Fruit fly (Drosophila melanogaster): Measurements from ENCODE around the gene CG13460.
A peak's percentile ranks its signal among the peaks of the same experiment; 100 is the strongest.

The CG13460 gene

dm6 chr3L:15104849-15105555, 43.5 kb upstream of the CG13460 start:
- TF ChIP-seq Dp (GFP tag; optimal IDR thresholded peaks at IDR 0.05) (no peak), Eip74EF (GFP tag; optimal IDR thresholded peaks at IDR 0.05) (no peak), CG15073 (GFP tag; optimal IDR thresholded peaks at IDR 0.05) (no peak), da (GFP tag; optimal IDR thresholded peaks at IDR 0.05) (no peak), CG17612 (GFP tag; IDR thresholded peaks at IDR 0.05) (no peak), CG7372 (GFP tag; IDR thresholded peaks at IDR 0.05) (peak; percentile 43; the same call in 1 of the 2 replicates), CG11504 (tag; optimal IDR thresholded peaks at IDR 0.05) (peak; percentile 72), CG18599 (GFP tag; optimal IDR thresholded peaks at IDR 0.05) (peak; percentile 70), bowl (GFP tag; IDR thresholded peaks at IDR 0.05) (no peak), CG18764 (GFP tag; optimal IDR thresholded peaks at IDR 0.05) (no peak), scrt (GFP tag; optimal IDR thresholded peaks at IDR 0.05) (peak; percentile 43), mirr (GFP tag; optimal IDR thresholded peaks at IDR 0.05) (no peak), vfl (GFP tag; optimal IDR thresholded peaks at IDR 0.05) (peak; percentile 46), gsb-n (tag; optimal IDR thresholded peaks at IDR 0.05) (no peak), ken (GFP tag; IDR thresholded peaks at IDR 0.05) (peak; percentile 57; the same call in 1 of the 3 replicates), wdn (GFP tag; IDR thresholded peaks at IDR 0.05) (no peak), sc (optimal IDR thresholded peaks at IDR 0.05) (no peak), sc (GFP tag; optimal IDR thresholded peaks at IDR 0.05) (no peak), CG2202 (tag; optimal IDR thresholded peaks at IDR 0.05) (no peak), fd102C (GFP tag; optimal IDR thresholded peaks at IDR 0.05) (no peak), Ssrp (tag; optimal IDR thresholded peaks at IDR 0.05) (peak; percentile 51), Bdp1 (GFP tag; optimal IDR thresholded peaks at IDR 0.05) (peak; percentile 25), CG6765 (GFP tag; optimal IDR thresholded peaks at IDR 0.05) (no peak), Sry-δ (GFP tag; optimal IDR thresholded peaks at IDR 0.05) (peak; percentile 17), CG30431 (GFP tag; optimal IDR thresholded peaks at IDR 0.05) (peak; percentile 28), HLH4C (GFP tag; IDR thresholded peaks at IDR 0.05; ENCODE audit: partially characterized antibody) (no peak), hb (GFP tag; IDR thresholded peaks at IDR 0.05; ENCODE audit: partially characterized antibody) (no peak), D19A (tag; optimal IDR thresholded peaks at IDR 0.05) (peak; percentile 95), Max (GFP tag; optimal IDR thresholded peaks at IDR 0.05) (no peak), Dll (GFP tag; IDR thresholded peaks at IDR 0.05; ENCODE audit: partially characterized antibody) (0 out of 4 replicates have a peak, but pooled peaks have one; percentile 3), ase (GFP tag; IDR thresholded peaks at IDR 0.05) (no peak), CG10267 (tag; optimal IDR thresholded peaks at IDR 0.05) (peak; percentile 20), CG10274 (GFP tag; optimal IDR thresholded peaks at IDR 0.05) (peak; percentile 8), CG1647 (GFP tag; optimal IDR thresholded peaks at IDR 0.05) (no peak), CG32767 (GFP tag; IDR thresholded peaks at IDR 0.05) (no peak), CG33213 (GFP tag; optimal IDR thresholded peaks at IDR 0.05) (no peak), CG12155 (GFP tag; optimal IDR thresholded peaks at IDR 0.05) (peak; percentile 45), kay (GFP tag; optimal IDR thresholded peaks at IDR 0.05) (no peak), CG9876 (GFP tag; optimal IDR thresholded peaks at IDR 0.05) (no peak), Hmx (GFP tag; optimal IDR thresholded peaks at IDR 0.05) (no peak), pnt (GFP tag; optimal IDR thresholded peaks at IDR 0.05) (peak; percentile 65), Bgb (GFP tag; IDR thresholded peaks at IDR 0.05; ENCODE audit: partially characterized antibody) (no peak), CG3838 (GFP tag; optimal IDR thresholded peaks at IDR 0.05) (no peak), H2.0 (GFP tag; IDR thresholded peaks at IDR 0.05) (peak; percentile 19; the same call in 1 of the 2 replicates), ewg (GFP tag; optimal IDR thresholded peaks at IDR 0.05) (peak; percentile 35), pho (GFP tag; optimal IDR thresholded peaks at IDR 0.05) (peak; percentile 81), Hr39 (optimal IDR thresholded peaks at IDR 0.05) (no peak), knrl (GFP tag; IDR thresholded peaks at IDR 0.05; ENCODE audit: partially characterized antibody) (no peak), CG32532 (GFP tag; IDR thresholded peaks at IDR 0.05) (peak; percentile 58), Six4 (GFP tag; optimal IDR thresholded peaks at IDR 0.05) (no peak)
